Fruit fly (Drosophila melanogaster) whole organism, adult: ENCODE results near the gene CG14073.
A peak's percentile ranks its signal among the peaks of the same experiment; 100 is the strongest.

Experiments
- CG11617 ChIP-seq: fragments of 200-800 bp; sonication (Bioruptor generic); optimal IDR thresholded peaks from 2 replicates; lab custom pipeline; 2017; ENCODE audit warnings: mild to moderate bottlenecking, missing biosample characterization, missing genetic modification reagents, missing genetic modification characterization
- CG12768 ChIP-seq: fragments of 200-800 bp; sonication (Bioruptor generic); optimal IDR thresholded peaks from 2 replicates; lab custom pipeline; 2017; ENCODE audit warnings: missing biosample characterization, missing genetic modification characterization, mild to moderate bottlenecking, moderate library complexity, missing genetic modification reagents
- CG14711 ChIP-seq: fragments of 200-800 bp; sonication (Bioruptor generic); optimal IDR thresholded peaks from 2 replicates; lab custom pipeline; 2018; ENCODE audit warnings: missing biosample characterization, mild to moderate bottlenecking, missing genetic modification characterization, moderate library complexity
- CG1620 ChIP-seq: fragments of 200-800 bp; sonication (Bioruptor generic); optimal IDR thresholded peaks from 2 replicates; lab custom pipeline; 2016; ENCODE audit warnings: missing biosample characterization, missing genetic modification characterization
- CG33017 ChIP-seq: fragments of 200-800 bp; sonication (Bioruptor generic); optimal IDR thresholded peaks from 2 replicates; lab custom pipeline; 2018; ENCODE audit warnings: missing biosample characterization, mild to moderate bottlenecking, missing genetic modification characterization, moderate library complexity
- CG5204 ChIP-seq: fragments of 200-800 bp; sonication (Bioruptor generic); optimal IDR thresholded peaks from 2 replicates; lab custom pipeline; 2016; ENCODE audit warnings: missing biosample characterization, missing genetic modification characterization
- CG7045 ChIP-seq: fragments of 200-800 bp; sonication (Bioruptor generic); optimal IDR thresholded peaks from 2 replicates; lab custom pipeline; 2017; ENCODE audit warnings: missing biosample characterization, mild to moderate bottlenecking, missing genetic modification characterization
- CG7101 ChIP-seq: fragments of 200-800 bp; sonication (Bioruptor generic); optimal IDR thresholded peaks from 2 replicates; lab custom pipeline; 2018; ENCODE audit warnings: missing biosample characterization, mild to moderate bottlenecking, missing genetic modification characterization, moderate library complexity
- Clk ChIP-seq: fragments of 200-800 bp; sonication (Bioruptor generic); optimal IDR thresholded peaks from 2 replicates; lab custom pipeline; 2017; ENCODE audit warnings: missing biosample characterization, missing genetic modification characterization
- Crg-1 ChIP-seq: fragments of 200-800 bp; sonication (Bioruptor generic); optimal IDR thresholded peaks from 2 replicates; lab custom pipeline; 2016; ENCODE audit warnings: missing biosample characterization, missing genetic modification characterization
- Hr96 ChIP-seq: fragments of 200-800 bp; sonication (Bioruptor generic); optimal IDR thresholded peaks from 2 replicates; lab custom pipeline; 2016; ENCODE audit warnings: missing biosample characterization, missing genetic modification characterization
- Mnt ChIP-seq: fragments of 200-800 bp; sonication (Bioruptor generic); optimal IDR thresholded peaks from 2 replicates; lab custom pipeline; 2016; ENCODE audit warnings: missing biosample characterization, mild to moderate bottlenecking, missing genetic modification characterization
- bab1 ChIP-seq: fragments of 200-800 bp; sonication (Bioruptor generic); optimal IDR thresholded peaks from 3 replicates; lab custom pipeline; 2019; ENCODE audit warnings: missing biosample characterization, mild to moderate bottlenecking, missing genetic modification characterization, moderate library complexity
- cic ChIP-seq: fragments of 200-800 bp; sonication (Bioruptor generic); optimal IDR thresholded peaks from 2 replicates; lab custom pipeline; 2017; ENCODE audit warnings: missing biosample characterization, mild to moderate bottlenecking, missing genetic modification characterization, moderate library complexity
- cnc ChIP-seq, 2 experiments: fragments of >200 bp; optimal IDR thresholded peaks; 2 replicates each; lab custom pipeline; 2017
- kay ChIP-seq: fragments of 200-800 bp; sonication (Bioruptor generic); peaks from one replicate; lab custom pipeline; 2016; ENCODE audit warnings: missing biosample characterization, missing genetic modification characterization, borderline replicate concordance
- ovo ChIP-seq: fragments of 200-800 bp; sonication (Bioruptor generic); optimal IDR thresholded peaks from 2 replicates; lab custom pipeline; 2016; ENCODE audit warnings: missing biosample characterization, missing genetic modification characterization
- pad ChIP-seq: fragments of 200-800 bp; sonication (Bioruptor generic); optimal IDR thresholded peaks from 3 replicates; lab custom pipeline; 2017; ENCODE audit warnings: missing biosample characterization, missing genetic modification characterization, mild to moderate bottlenecking, moderate library complexity, missing genetic modification reagents
- tj ChIP-seq: fragments of 200-800 bp; sonication (Bioruptor generic); optimal IDR thresholded peaks from 3 replicates; lab custom pipeline; 2017; ENCODE audit warnings: missing biosample characterization, mild to moderate bottlenecking, missing genetic modification characterization, moderate library complexity
- toe ChIP-seq: fragments of 200-800 bp; sonication (Bioruptor generic); optimal IDR thresholded peaks from 2 replicates; lab custom pipeline; 2016; ENCODE audit warnings: missing biosample characterization, missing genetic modification characterization

The CG14073 gene

DNA sequence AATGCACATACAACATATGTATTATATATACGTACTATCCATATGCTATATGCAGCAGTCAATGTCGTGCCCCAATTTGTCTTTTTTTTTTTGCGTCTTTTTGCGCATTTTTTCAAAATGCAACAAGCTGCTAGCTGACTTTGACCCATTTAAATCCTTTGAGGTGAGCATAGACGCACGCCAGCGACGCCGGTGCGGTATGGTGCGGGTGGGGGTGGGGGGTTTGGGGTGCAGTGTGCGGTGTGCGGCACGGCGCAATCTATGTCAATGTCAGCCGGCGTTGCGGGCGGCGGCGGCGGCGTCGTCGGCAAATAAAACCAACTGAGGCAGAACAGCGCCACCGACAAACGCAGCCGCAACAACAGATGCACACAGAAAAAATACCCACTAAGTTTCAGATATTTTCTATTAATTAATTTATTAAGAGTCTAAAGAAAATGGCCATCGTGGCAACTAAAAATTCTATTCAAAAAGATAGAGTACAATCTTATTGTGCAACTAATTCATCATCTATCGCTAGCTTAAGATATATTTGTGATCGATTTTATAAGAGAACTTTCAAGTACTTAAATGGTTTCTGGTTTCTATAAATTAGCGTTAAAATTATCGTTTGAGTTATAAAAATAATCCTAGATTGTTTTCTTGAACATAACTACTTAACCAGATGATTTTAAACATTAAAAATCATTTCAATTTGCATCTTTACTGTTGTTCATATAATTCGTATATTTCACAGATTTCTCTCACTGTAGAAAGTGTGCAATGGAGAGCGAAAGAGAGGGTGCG lies 25.2 kb downstream of the CG14073 start:
- TF ChIP-seq tj (GFP tag; lab: Kevin White, UChicago) (no peak), CG14711 (tag; lab: Kevin White, UChicago) (no peak), Mnt (GFP tag; lab: Kevin White, UChicago) (no peak), Clk (GFP tag; lab: Kevin White, UChicago) (no peak), CG33017 (tag; lab: Kevin White, UChicago) (peak; percentile 33), CG5204 (no peak), cic (GFP tag; lab: Kevin White, UChicago) (no peak), CG11617 (GFP tag; lab: Kevin White, UChicago) (peak; percentile 16), ovo (no peak), CG7045 (GFP tag; lab: Kevin White, UChicago) (peak; percentile 26), CG12768 (GFP tag; lab: Kevin White, UChicago) (no peak)

DNA sequence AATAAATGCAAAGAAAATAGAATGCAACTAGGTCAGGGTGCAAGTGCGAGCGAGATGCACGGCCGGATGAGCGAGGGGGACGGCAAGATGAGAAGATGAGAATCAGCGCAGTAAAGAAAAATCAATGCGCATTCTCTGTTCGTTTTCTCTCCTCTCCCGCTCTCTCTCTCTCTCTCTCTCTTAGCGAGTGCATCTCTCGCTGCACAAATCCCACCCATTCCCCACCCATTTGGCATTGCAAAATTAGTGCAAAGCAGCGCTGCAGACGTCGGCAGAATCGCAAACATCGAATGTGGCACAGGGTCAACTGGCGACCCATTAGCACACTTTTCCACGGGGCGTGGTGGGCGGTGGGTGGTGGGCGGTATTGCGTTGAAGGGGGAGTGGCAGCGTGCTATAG lies 27.6 kb downstream of the CG14073 start:
- TF ChIP-seq pad: peak; percentile 4
- peak; percentile 72 for TF ChIP-seq tj (GFP tag; lab: Kevin White, UChicago)
- TF ChIP-seq cic (GFP tag; lab: Kevin White, UChicago): no peak

DNA sequence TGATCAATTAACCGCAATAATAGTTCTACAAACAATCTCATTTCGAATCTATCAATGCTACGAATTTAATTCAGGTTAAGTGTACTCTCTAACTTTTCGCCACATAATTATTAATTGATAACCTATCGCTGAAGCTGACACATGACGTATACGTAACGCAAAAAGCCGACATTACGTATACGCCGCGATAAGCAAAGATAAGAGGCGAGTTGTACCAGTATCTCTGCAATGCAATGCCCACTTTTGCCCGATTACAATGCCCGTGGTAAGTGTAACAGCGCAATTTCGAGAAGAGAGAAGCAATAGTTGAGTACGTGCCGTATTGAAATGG lies 28.5 kb downstream of the CG14073 start:
- TF ChIP-seq CG7045 (GFP tag; lab: Kevin White, UChicago) (no peak), kay (GFP tag; lab: Kevin White, UChicago) (peak; percentile 63), CG12768 (GFP tag; lab: Kevin White, UChicago) (no peak)

DNA sequence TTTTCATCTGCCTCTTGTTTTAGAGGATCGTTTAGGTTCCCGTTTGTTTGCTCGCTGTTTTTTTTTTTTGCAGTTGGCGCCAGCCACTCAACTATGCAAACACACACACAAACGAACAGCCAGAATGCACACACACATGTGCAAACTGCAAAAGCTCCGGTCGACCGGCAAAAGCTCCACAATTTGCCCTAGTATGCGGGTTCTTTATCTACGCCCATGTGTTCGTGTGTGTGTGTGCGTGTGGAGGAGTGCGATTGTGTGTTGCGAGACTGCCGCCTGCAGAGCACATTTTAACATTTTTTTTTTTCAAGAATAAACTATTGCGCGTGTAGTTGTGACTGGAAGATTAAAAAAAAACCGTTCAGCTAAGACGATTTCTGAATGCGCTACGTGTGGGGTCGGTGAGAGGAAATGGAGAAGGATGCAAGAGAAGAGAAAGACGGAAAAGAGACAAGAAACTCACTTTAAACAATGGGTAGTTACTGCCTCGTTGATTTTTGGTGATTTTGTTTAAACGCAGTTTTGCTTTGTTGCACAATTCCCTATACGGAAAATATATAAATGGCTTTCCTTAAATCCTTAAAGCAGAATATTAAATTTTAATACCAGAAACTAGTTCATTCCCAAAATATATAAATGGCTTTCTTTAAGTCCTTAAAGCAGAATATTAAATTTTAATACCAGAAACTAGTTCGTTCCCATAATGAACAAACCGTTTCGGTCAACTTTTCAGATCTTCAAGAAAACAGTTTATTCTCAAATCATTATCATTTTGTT lies 29.1 kb downstream of the CG14073 start:
- TF ChIP-seq Clk (GFP tag; lab: Kevin White, UChicago) (peak; percentile 22), CG5204 (peak; percentile 52), cic (GFP tag; lab: Kevin White, UChicago) (peak; percentile 92), cnc (optimal IDR thresholded peaks at IDR 0.05; lab: Kevin White, UChicago) (no peak), CG7101 (tag; lab: Kevin White, UChicago) (peak; percentile 16), CG11617 (GFP tag; lab: Kevin White, UChicago) (peak; percentile 38), bab1 (no peak), Hr96 (peak; percentile 51), toe (GFP tag; lab: Kevin White, UChicago) (peak; percentile 56), Mnt (GFP tag; lab: Kevin White, UChicago) (peak; percentile 86), CG7045 (GFP tag; lab: Kevin White, UChicago) (peak; percentile 22), kay (GFP tag; lab: Kevin White, UChicago) (peak; percentile 89), Crg-1 (GFP tag; lab: Kevin White, UChicago) (no peak), CG1620 (peak; percentile 11), tj (GFP tag; lab: Kevin White, UChicago) (no peak), CG12768 (GFP tag; lab: Kevin White, UChicago) (peak; percentile 56), ovo (peak; percentile 68), pad (peak; percentile 53), CG33017 (tag; lab: Kevin White, UChicago) (no peak), CG14711 (tag; lab: Kevin White, UChicago) (peak; percentile 8)

DNA sequence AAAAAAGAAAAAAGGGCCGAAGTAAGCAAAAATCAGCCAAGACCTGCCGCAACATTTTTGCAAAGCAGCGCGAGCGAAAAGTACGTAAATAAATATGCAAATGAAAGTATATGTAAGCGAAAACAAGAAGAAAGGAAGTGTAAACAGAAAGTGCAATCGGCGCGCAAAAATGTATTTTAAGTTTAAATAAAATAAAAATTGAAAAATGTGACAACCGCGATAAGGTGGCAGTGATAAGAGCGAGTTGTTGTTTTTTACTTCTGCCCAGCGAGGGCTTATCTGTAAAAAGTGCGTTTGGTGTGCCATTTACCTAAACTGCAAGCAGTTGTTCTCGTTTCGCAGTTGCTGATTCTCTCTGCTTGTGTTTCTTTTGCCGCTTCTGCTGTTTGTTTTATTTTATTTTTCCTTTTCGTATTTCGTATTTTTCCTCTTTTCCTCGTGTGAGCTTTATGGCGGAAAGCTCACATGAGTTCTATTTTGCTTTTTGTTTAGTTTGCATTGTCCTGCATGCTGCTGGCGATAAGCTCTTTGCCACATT lies 29.8 kb downstream of the CG14073 start:
- TF ChIP-seq Hr96: no peak
- TF ChIP-seq kay (GFP tag; lab: Kevin White, UChicago): peak; percentile 96
- peak; percentile 99 for TF ChIP-seq tj (GFP tag; lab: Kevin White, UChicago)
- TF ChIP-seq Clk (GFP tag; lab: Kevin White, UChicago): no peak
- peak; percentile 12 for TF ChIP-seq CG12768 (GFP tag; lab: Kevin White, UChicago)
- no peak for TF ChIP-seq Mnt (GFP tag; lab: Kevin White, UChicago)
- TF ChIP-seq Crg-1 (GFP tag; lab: Kevin White, UChicago): peak; percentile 48
- peak; percentile 38 for TF ChIP-seq CG11617 (GFP tag; lab: Kevin White, UChicago)
- TF ChIP-seq ovo: no peak
- no peak for TF ChIP-seq cic (GFP tag; lab: Kevin White, UChicago)
- no peak for TF ChIP-seq CG1620
- TF ChIP-seq cnc (optimal IDR thresholded peaks at IDR 0.05; lab: Kevin White, UChicago): no peak

DNA sequence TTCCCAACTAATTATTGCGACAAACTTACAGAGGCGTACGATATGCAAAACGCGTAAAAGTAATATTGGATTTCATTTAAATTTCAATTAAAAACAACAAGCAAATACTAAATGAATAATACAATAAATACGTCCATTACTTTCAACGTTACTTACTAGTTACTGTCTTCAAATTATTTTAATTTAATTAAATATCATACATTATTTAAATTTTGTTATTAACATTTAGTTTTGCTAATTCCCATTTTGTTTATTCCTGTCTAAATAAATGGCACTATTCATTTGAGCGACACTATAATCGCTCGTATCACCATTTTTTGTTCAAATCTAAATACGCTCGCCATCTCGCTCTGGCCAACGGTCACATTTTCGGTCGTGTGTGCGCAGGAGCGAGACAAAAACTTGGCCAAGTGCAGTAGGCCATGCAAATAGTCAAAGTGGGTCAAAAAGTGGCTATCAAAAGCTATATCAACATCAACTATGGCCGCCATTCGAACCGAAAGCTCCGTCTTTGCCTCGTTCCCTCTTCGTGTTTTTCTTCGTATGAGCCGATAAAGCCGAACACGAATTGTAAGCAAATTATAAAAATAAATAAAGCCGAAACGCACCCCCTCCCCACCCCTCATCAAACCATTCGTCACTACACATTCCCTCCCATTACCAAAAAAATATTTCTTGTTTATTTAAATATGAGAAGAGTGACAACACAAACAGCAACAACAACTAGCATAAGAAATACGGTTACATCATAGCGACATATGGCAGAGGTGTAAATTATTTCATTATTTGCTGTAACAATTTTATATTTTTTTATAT lies 31.1 kb downstream of the CG14073 start:
- TF ChIP-seq tj (GFP tag; lab: Kevin White, UChicago): peak; percentile 58
- no peak for TF ChIP-seq CG12768 (GFP tag; lab: Kevin White, UChicago)
- no peak for TF ChIP-seq CG14711 (tag; lab: Kevin White, UChicago)
- peak; percentile 15 for TF ChIP-seq cic (GFP tag; lab: Kevin White, UChicago)
- peak; percentile 28 for TF ChIP-seq Mnt (GFP tag; lab: Kevin White, UChicago)
- TF ChIP-seq CG7045 (GFP tag; lab: Kevin White, UChicago): peak; percentile 45
- TF ChIP-seq Clk (GFP tag; lab: Kevin White, UChicago): peak; percentile 12
- TF ChIP-seq CG33017 (tag; lab: Kevin White, UChicago): no peak
- TF ChIP-seq CG1620: no peak
- TF ChIP-seq pad: no peak
- TF ChIP-seq CG7101 (tag; lab: Kevin White, UChicago): peak; percentile 17
- TF ChIP-seq Hr96: no peak
- TF ChIP-seq toe (GFP tag; lab: Kevin White, UChicago): no peak
- no peak for TF ChIP-seq bab1
- TF ChIP-seq CG11617 (GFP tag; lab: Kevin White, UChicago): no peak
- TF ChIP-seq ovo: no peak
- TF ChIP-seq CG5204: no peak
- no peak for TF ChIP-seq cnc (optimal IDR thresholded peaks at IDR 0.05; lab: Kevin White, UChicago)
- no peak for TF ChIP-seq Crg-1 (GFP tag; lab: Kevin White, UChicago)
- TF ChIP-seq kay (GFP tag; lab: Kevin White, UChicago): peak; percentile 83
